Fruit fly (Drosophila melanogaster): ENCODE measurements around the gene CG32365.

Gene CG32365

dm6 chr3L:7826187-7826586 is 42.7 kb upstream of the CG32365 start (continued):
- no peak for TF ChIP-seq rib (GFP tag; IDR thresholded peaks at IDR 0.05)
- no peak for TF ChIP-seq cas (GFP tag; IDR thresholded peaks at IDR 0.05)

DNA sequence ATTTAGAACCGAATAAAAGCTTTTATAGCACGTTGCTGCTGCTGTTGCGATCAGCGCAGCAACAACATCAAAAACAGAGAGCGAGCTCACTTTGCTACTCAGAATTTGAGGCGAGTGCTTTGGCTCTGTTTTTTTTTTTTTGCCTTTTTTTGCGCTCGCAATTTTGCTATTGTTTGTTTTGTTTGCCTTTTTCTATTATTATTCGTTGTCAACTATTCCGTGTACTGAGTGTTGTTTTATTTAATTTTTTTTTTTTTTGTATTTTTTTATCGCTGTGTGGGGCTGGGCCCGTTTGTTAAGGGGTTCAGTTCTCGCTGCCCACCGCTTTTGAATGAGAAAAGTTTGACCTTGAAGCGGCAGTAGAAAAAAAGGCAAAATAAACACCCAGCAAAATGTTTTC is 42.1 kb upstream of the CG32365 start:
- TF ChIP-seq sug (tag; optimal IDR thresholded peaks at IDR 0.05) (no peak), CG18599 (GFP tag; optimal IDR thresholded peaks at IDR 0.05) (no peak), Drgx (GFP tag; IDR thresholded peaks at IDR 0.05) (peak; percentile 47; the same call in 1 of the 2 replicates), Awh (GFP tag; IDR thresholded peaks at IDR 0.05) (no peak), kni (GFP tag; optimal IDR thresholded peaks at IDR 0.05) (no peak), Sry-β (GFP tag; optimal IDR thresholded peaks at IDR 0.05) (no peak), slbo (GFP tag; IDR thresholded peaks at IDR 0.05) (no peak)

DNA sequence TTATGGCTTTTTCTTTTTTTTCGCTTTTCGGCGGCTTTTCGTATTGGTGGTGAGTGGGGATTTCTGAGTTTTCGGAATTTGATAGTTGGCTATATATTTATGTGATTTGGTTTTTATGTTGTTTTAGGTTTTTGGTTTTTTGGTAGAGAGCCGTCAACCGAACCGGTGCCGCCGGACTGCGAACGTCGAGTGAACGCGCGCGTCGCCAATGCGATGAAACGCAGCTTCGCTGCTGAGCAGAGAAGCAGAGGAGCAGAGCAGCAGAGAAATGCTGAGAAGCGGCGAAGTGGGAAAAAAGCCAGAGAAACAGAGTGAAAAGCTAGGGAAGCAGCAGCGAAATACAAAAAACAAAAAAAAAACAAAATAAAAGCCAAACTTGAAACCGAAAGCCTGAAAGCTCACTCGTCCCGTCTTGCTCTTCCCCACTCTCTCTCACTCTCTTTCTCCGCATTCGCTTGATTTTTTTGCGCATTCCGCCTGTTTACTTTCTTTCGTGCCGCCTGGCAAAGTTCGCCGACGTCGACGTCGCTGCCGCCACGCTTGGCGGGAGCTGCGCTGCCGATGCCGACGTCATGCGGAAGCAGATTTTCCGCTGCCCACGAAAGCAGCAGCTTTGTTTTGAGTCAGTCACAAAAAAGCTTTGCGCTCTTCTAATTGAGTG is 40.9 kb upstream of the CG32365 start:
- TF ChIP-seq HmgD (GFP tag; optimal IDR thresholded peaks at IDR 0.05) (no peak), CG11504 (tag; optimal IDR thresholded peaks at IDR 0.05) (peak; percentile 1), al (GFP tag; IDR thresholded peaks at IDR 0.05) (no peak), twi (tag; optimal IDR thresholded peaks at IDR 0.05) (no peak), chinmo (GFP tag; IDR thresholded peaks at IDR 0.05; ENCODE audit: partially characterized antibody) (0 out of 4 replicates have a peak, but pooled peaks have one; percentile 47), Doc2 (GFP tag; IDR thresholded peaks at IDR 0.05) (no peak), z (GFP tag; IDR thresholded peaks at IDR 0.05) (peak; percentile 84), sqz (GFP tag; optimal IDR thresholded peaks at IDR 0.05) (peak; percentile 55), tna (GFP tag; IDR thresholded peaks at IDR 0.05; ENCODE audit: partially characterized antibody) (0 out of 2 replicates have a peak, but pooled peaks have one; percentile 28), corto (GFP tag; optimal IDR thresholded peaks at IDR 0.05) (no peak), Hey (tag; optimal IDR thresholded peaks at IDR 0.05) (no peak), CG3838 (GFP tag; optimal IDR thresholded peaks at IDR 0.05) (no peak), CG1832 (GFP tag; optimal IDR thresholded peaks at IDR 0.05) (peak; percentile 8), rib (GFP tag; IDR thresholded peaks at IDR 0.05) (no peak), Hmx (GFP tag; optimal IDR thresholded peaks at IDR 0.05) (no peak), zfh1 (GFP tag; IDR thresholded peaks at IDR 0.05) (no peak; the same call in 2 of the 3 replicates), CG8089 (GFP tag; optimal IDR thresholded peaks at IDR 0.05) (no peak), CG7745 (tag; optimal IDR thresholded peaks at IDR 0.05) (no peak), pho (GFP tag; optimal IDR thresholded peaks at IDR 0.05) (no peak), knrl (GFP tag; IDR thresholded peaks at IDR 0.05; ENCODE audit: partially characterized antibody) (no peak), Drgx (GFP tag; IDR thresholded peaks at IDR 0.05) (0 out of 2 replicates have a peak, but pooled peaks have one; percentile 16), CG10147 (GFP tag; optimal IDR thresholded peaks at IDR 0.05) (no peak), TFAM (GFP tag; optimal IDR thresholded peaks at IDR 0.05) (no peak), Nf-YB (GFP tag; optimal IDR thresholded peaks at IDR 0.05) (no peak), CG42726 (GFP tag; IDR thresholded peaks at IDR 0.05; ENCODE audit: partially characterized antibody) (no peak), CG15514 (GFP tag; optimal IDR thresholded peaks at IDR 0.05) (no peak), CG17568 (GFP tag; optimal IDR thresholded peaks at IDR 0.05) (no peak), Nf-YC (tag; optimal IDR thresholded peaks at IDR 0.05) (peak; percentile 37), CG1647 (GFP tag; optimal IDR thresholded peaks at IDR 0.05) (no peak), CG12071 (GFP tag; optimal IDR thresholded peaks at IDR 0.05) (no peak), Neu2 (GFP tag; optimal IDR thresholded peaks at IDR 0.05; ENCODE audit: borderline replicate concordance) (no peak), Abd-B (GFP tag; optimal IDR thresholded peaks at IDR 0.05) (no peak), trem (tag; optimal IDR thresholded peaks at IDR 0.05) (no peak), bbx (GFP tag; IDR thresholded peaks at IDR 0.05; ENCODE audit: partially characterized antibody) (peak; percentile 21; the same call in 1 of the 2 replicates), Atf3 (GFP tag; optimal IDR thresholded peaks at IDR 0.05) (no peak), hth (optimal IDR thresholded peaks at IDR 0.05) (no peak), C15 (GFP tag; IDR thresholded peaks at IDR 0.05) (no peak), slp2 (GFP tag; optimal IDR thresholded peaks at IDR 0.05) (no peak), CG10274 (GFP tag; optimal IDR thresholded peaks at IDR 0.05) (no peak)

Measured in whole organism, embryonic.